Fruit fly (Drosophila melanogaster): Measurements from ENCODE around the gene CG13690.

dm6 chr2L:441455-441730, 21.9 kb upstream of the CG13690 start:
- TF ChIP-seq OdsH (GFP tag; optimal IDR thresholded peaks at IDR 0.05) (no peak), CG8632 (GFP tag; optimal IDR thresholded peaks at IDR 0.05) (no peak), CG32006 (GFP tag; optimal IDR thresholded peaks at IDR 0.05) (no peak), CG7368 (GFP tag; optimal IDR thresholded peaks at IDR 0.05) (no peak), CG6163 (GFP tag; IDR thresholded peaks at IDR 0.05) (no peak), Eip78C (GFP tag) (no peak), Sox102F (GFP tag; optimal IDR thresholded peaks at IDR 0.05) (no peak), Met (GFP tag; optimal IDR thresholded peaks at IDR 0.05) (no peak), Smox (GFP tag; optimal IDR thresholded peaks at IDR 0.05) (no peak), pdm3 (GFP tag; optimal IDR thresholded peaks at IDR 0.05) (no peak), CG6808 (GFP tag; optimal IDR thresholded peaks at IDR 0.05) (no peak), CG9139 (GFP tag; optimal IDR thresholded peaks at IDR 0.05) (no peak), CG6854 (GFP tag; optimal IDR thresholded peaks at IDR 0.05) (no peak), Sox14 (GFP tag; optimal IDR thresholded peaks at IDR 0.05) (no peak)
